Fruit fly (Drosophila melanogaster) whole organism, prepupa: ENCODE data around the gene RPA3.

Experiments used
- CG10631 ChIP-seq: fragments of 200-800 bp; sonication (Bioruptor generic); optimal IDR thresholded peaks from 2 replicates; lab custom pipeline; 2016; ENCODE audit warnings: missing biosample characterization, missing genetic modification characterization
- CG10669 ChIP-seq: fragments of 200-800 bp; sonication (Bioruptor generic); optimal IDR thresholded peaks from 3 replicates; lab custom pipeline; 2018; ENCODE audit warnings: missing biosample characterization, mild to moderate bottlenecking, missing genetic modification characterization, moderate library complexity
- CG11762 ChIP-seq: fragments of 200-800 bp; sonication (Bioruptor generic); optimal IDR thresholded peaks from 3 replicates; lab custom pipeline; 2016; ENCODE audit warnings: missing biosample characterization, missing genetic modification characterization; ENCODE audit not compliant: insufficient read depth
- CG11902 ChIP-seq: fragments of 200-800 bp; sonication (Bioruptor generic); optimal IDR thresholded peaks from 3 replicates; lab custom pipeline; 2016; ENCODE audit warnings: missing biosample characterization, missing genetic modification characterization
- CG15336 ChIP-seq: fragments of 200-800 bp; sonication (Bioruptor generic); IDR thresholded peaks from 2 replicates; pipeline ENCODE4 v1.3.6; 2022; ENCODE audit warnings: missing biosample characterization, missing genetic modification characterization
- CG16779 ChIP-seq: fragments of 200-800 bp; sonication (Bioruptor generic); optimal IDR thresholded peaks from 3 replicates; lab custom pipeline; 2017; ENCODE audit warnings: missing biosample characterization, mild to moderate bottlenecking, missing genetic modification characterization
- CG3032 ChIP-seq: fragments of 200-800 bp; optimal IDR thresholded peaks from 2 replicates; lab custom pipeline; 2019; ENCODE audit warnings: missing biosample characterization, mild to moderate bottlenecking, missing genetic modification characterization, moderate library complexity
- CG31627 ChIP-seq: fragments of 200-800 bp; sonication (Bioruptor generic); optimal IDR thresholded peaks from 3 replicates; lab custom pipeline; 2016; ENCODE audit warnings: missing biosample characterization, missing genetic modification characterization
- CG32006 ChIP-seq: fragments of 200-800 bp; sonication (Bioruptor generic); optimal IDR thresholded peaks from 3 replicates; lab custom pipeline; 2017; ENCODE audit warnings: missing biosample characterization, mild to moderate bottlenecking, missing genetic modification characterization
- CG34406 ChIP-seq: fragments of 200-800 bp; sonication (Bioruptor generic); optimal IDR thresholded peaks from 3 replicates; lab custom pipeline; 2016; ENCODE audit warnings: missing biosample characterization, missing genetic modification characterization
- CG4318 ChIP-seq: fragments of 200-800 bp; sonication (Bioruptor generic); optimal IDR thresholded peaks from 3 replicates; lab custom pipeline; 2017; ENCODE audit warnings: missing biosample characterization, mild to moderate bottlenecking, missing genetic modification characterization
- CG6163 ChIP-seq: fragments of 200-800 bp; sonication (Bioruptor generic); IDR thresholded peaks from 3 replicates; pipeline ENCODE4 v1.3.6; 2022; ENCODE audit warnings: missing biosample characterization, missing genetic modification characterization
- CG6792 ChIP-seq: fragments of 200-800 bp; sonication (Bioruptor generic); optimal IDR thresholded peaks from 3 replicates; lab custom pipeline; 2016; ENCODE audit warnings: missing biosample characterization, missing genetic modification characterization
- CG6808 ChIP-seq: fragments of 200-800 bp; sonication (Bioruptor generic); optimal IDR thresholded peaks from 3 replicates; lab custom pipeline; 2017; ENCODE audit warnings: missing biosample characterization, missing genetic modification characterization, mild to moderate bottlenecking, moderate library complexity, missing genetic modification reagents
- CG6854 ChIP-seq: fragments of 200-800 bp; sonication (Bioruptor generic); optimal IDR thresholded peaks from 2 replicates; lab custom pipeline; 2017; ENCODE audit warnings: missing biosample characterization, mild to moderate bottlenecking, missing genetic modification characterization
- CG7368 ChIP-seq: fragments of 200-800 bp; sonication (Bioruptor generic); optimal IDR thresholded peaks from 3 replicates; lab custom pipeline; 2016; ENCODE audit warnings: missing biosample characterization, missing genetic modification characterization
- CG8119 ChIP-seq: fragments of 200-800 bp; sonication (Bioruptor generic); IDR thresholded peaks from 3 replicates; pipeline ENCODE4 v1.3.6; 2022; ENCODE audit warnings: missing biosample characterization, missing genetic modification characterization
- CG8319 ChIP-seq: fragments of 200-800 bp; sonication (Bioruptor generic); optimal IDR thresholded peaks from 3 replicates; lab custom pipeline; 2016; ENCODE audit warnings: missing biosample characterization, missing genetic modification characterization
- CG9139 ChIP-seq: fragments of 200-800 bp; sonication (Bioruptor generic); optimal IDR thresholded peaks from 3 replicates; lab custom pipeline; 2017; ENCODE audit warnings: missing biosample characterization, mild to moderate bottlenecking, missing genetic modification characterization
- Eip78C ChIP-seq: fragments of 200-800 bp; sonication (Bioruptor generic); peaks from one replicate; lab custom pipeline; 2016; ENCODE audit warnings: missing biosample characterization, missing genetic modification characterization
- Ets96B ChIP-seq: fragments of 200-800 bp; optimal IDR thresholded peaks from 2 replicates; lab custom pipeline; 2019; ENCODE audit warnings: missing biosample characterization, mild to moderate bottlenecking, missing genetic modification characterization, moderate library complexity
- Gug ChIP-seq: fragments of 200-800 bp; sonication (Bioruptor generic); IDR thresholded peaks from 2 replicates; pipeline ENCODE4 v1.3.6; 2022; ENCODE audit warnings: missing biosample characterization, missing genetic modification characterization
- Hr38 ChIP-seq: sonication (Bioruptor generic); optimal IDR thresholded peaks from 2 replicates; lab custom pipeline; 2016; ENCODE audit warnings: missing biosample characterization, missing genetic modification characterization
- Hr39 ChIP-seq: fragments of 200-800 bp; sonication (Bioruptor generic); optimal IDR thresholded peaks from 2 replicates; lab custom pipeline; 2016; ENCODE audit warnings: missing biosample characterization, missing genetic modification characterization
- Sox14 ChIP-seq: fragments of 200-800 bp; sonication (Bioruptor generic); optimal IDR thresholded peaks from 3 replicates; lab custom pipeline; 2016; ENCODE audit warnings: missing biosample characterization, missing genetic modification characterization
- Sox15 ChIP-seq: fragments of 200-800 bp; sonication (Bioruptor generic); optimal IDR thresholded peaks from 3 replicates; lab custom pipeline; 2016; ENCODE audit warnings: missing biosample characterization, missing genetic modification characterization
- achi ChIP-seq: fragments of 200-800 bp; sonication (Bioruptor generic); optimal IDR thresholded peaks from 3 replicates; lab custom pipeline; 2016; ENCODE audit warnings: missing biosample characterization, missing genetic modification characterization
- acj6 ChIP-seq: fragments of 200-800 bp; sonication (Bioruptor generic); optimal IDR thresholded peaks from 3 replicates; lab custom pipeline; 2016; ENCODE audit warnings: missing biosample characterization, missing genetic modification characterization
- cyc ChIP-seq: fragments of 200-800 bp; sonication (Bioruptor generic); optimal IDR thresholded peaks from 3 replicates; lab custom pipeline; 2016; ENCODE audit warnings: missing biosample characterization, missing genetic modification characterization
- eg ChIP-seq: fragments of 200-800 bp; sonication (Bioruptor generic); IDR thresholded peaks from 3 replicates; pipeline ENCODE4 v1.3.6; 2022; ENCODE audit warnings: missing biosample characterization, missing genetic modification characterization
- esn ChIP-seq: fragments of 200-800 bp; sonication (Bioruptor generic); optimal IDR thresholded peaks from 2 replicates; lab custom pipeline; 2016; ENCODE audit warnings: missing biosample characterization, mild to moderate bottlenecking, missing genetic modification characterization, moderate library complexity
- fd59A ChIP-seq: fragments of 200-800 bp; sonication (Bioruptor generic); optimal IDR thresholded peaks from 2 replicates; lab custom pipeline; 2017; ENCODE audit warnings: missing biosample characterization, mild to moderate bottlenecking, missing genetic modification characterization, missing genetic modification reagents
- lz ChIP-seq: fragments of 200-800 bp; sonication (Bioruptor generic); optimal IDR thresholded peaks from 3 replicates; lab custom pipeline; 2016; ENCODE audit warnings: missing biosample characterization, missing genetic modification characterization
- pdm3 ChIP-seq: fragments of 200-800 bp; sonication (Bioruptor generic); optimal IDR thresholded peaks from 3 replicates; lab custom pipeline; 2016; ENCODE audit warnings: missing biosample characterization, missing genetic modification characterization
- spab ChIP-seq: fragments of 200-800 bp; sonication (Bioruptor generic); optimal IDR thresholded peaks from 2 replicates; lab custom pipeline; 2017; ENCODE audit warnings: missing biosample characterization, mild to moderate bottlenecking, missing genetic modification characterization, missing genetic modification reagents
- ss ChIP-seq, 2 experiments: fragments of 200-800 bp; sonication (Bioruptor generic); optimal IDR thresholded peaks; 2 replicates in 1 of 2; 3 replicates in 1 of 2; lab custom pipeline; 2017 to 2018; ENCODE audit warnings: mild to moderate bottlenecking in 2 of 2, missing biosample characterization in 2 of 2, missing genetic modification characterization in 2 of 2, moderate library complexity in 1 of 2
- svp ChIP-seq: fragments of 200-800 bp; sonication (Bioruptor generic); peaks from one replicate; lab custom pipeline; 2016; ENCODE audit warnings: missing biosample characterization, missing genetic modification characterization

RPA3 gene

DNA sequence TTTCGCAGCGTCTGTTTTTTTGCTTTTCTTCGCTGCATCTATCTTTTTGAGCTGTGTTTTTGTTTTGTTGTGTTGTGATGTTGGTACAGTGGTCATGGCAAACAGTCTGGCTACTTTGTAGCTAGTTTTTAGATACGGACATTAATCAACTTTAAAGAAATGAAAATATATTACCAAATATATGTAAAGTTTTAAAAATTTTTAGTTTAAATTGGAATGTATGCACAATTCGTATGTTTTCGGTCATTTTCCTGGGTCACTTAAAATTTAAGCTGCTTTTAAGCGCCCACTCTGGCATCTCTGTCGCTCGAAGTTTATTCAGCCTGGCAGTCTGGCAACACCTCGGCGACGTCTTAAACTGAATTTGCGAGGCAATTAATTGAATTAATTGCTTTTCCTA lies 39.1 kb downstream of the RPA3 start, which contains the start of gene CG11695 (continued):
- peak; percentile 51 for TF ChIP-seq CG34406
- peak; percentile 55 for TF ChIP-seq CG15336 (GFP tag; lab: Robert Waterston, UW)
- TF ChIP-seq pdm3 = peak; percentile 73
- no peak for TF ChIP-seq spab (GFP tag; lab: Kevin White, UChicago)
- TF ChIP-seq acj6 (GFP tag; lab: Kevin White, UChicago) = peak; percentile 71
- TF ChIP-seq CG11762 (GFP tag; lab: Kevin White, UChicago) = peak; percentile 13
- TF ChIP-seq CG16779 (tag; lab: Kevin White, UChicago) = no peak
- peak; percentile 64 for TF ChIP-seq Hr39 (GFP tag; lab: Kevin White, UChicago)
- TF ChIP-seq CG9139 = peak; percentile 4
- TF ChIP-seq CG4318 (GFP tag; lab: Kevin White, UChicago) = no peak
- peak; percentile 50 for TF ChIP-seq Sox15 (GFP tag; lab: Kevin White, UChicago)
- peak; percentile 74 for TF ChIP-seq esn (GFP tag; lab: Kevin White, UChicago)
- peak; percentile 58 for TF ChIP-seq CG6792 (GFP tag; lab: Kevin White, UChicago)
- peak; percentile 68 for TF ChIP-seq Sox14 (GFP tag; lab: Kevin White, UChicago)
- peak; percentile 66 for TF ChIP-seq CG6163 (GFP tag; lab: Robert Waterston, UW)
- peak; percentile 44 to 72 for TF ChIP-seq ss (GFP tag; optimal IDR thresholded peaks at IDR 0.05; lab: Kevin White, UChicago)

DNA sequence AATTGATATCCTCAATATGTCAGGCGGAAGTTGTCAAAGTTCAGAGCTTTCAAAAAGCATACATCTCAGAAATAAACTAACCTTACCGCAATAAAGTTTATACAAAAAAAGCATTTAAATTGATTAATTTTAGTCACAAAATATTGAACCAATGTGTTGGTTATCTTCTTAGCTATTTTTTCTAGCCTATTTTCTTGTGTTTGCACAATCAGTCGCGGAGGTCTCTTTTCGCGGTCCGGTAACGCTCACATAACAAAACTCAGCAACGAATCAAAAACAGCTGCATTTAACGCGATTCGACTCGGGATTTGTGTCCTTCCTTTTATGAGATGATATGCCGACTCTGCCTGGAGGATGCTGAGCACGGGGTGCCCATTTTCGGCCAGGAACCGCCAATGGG lies 42.1 kb downstream of the RPA3 start, which contains the start of gene CG11696:
Gene CG11696, plus strand, starts transcription at position 203 of the 400 bp plus-strand sequence.
- TF ChIP-seq Eip78C (GFP tag; lab: Kevin White, UChicago) (peak; percentile 37), CG7368 (no peak)

DNA sequence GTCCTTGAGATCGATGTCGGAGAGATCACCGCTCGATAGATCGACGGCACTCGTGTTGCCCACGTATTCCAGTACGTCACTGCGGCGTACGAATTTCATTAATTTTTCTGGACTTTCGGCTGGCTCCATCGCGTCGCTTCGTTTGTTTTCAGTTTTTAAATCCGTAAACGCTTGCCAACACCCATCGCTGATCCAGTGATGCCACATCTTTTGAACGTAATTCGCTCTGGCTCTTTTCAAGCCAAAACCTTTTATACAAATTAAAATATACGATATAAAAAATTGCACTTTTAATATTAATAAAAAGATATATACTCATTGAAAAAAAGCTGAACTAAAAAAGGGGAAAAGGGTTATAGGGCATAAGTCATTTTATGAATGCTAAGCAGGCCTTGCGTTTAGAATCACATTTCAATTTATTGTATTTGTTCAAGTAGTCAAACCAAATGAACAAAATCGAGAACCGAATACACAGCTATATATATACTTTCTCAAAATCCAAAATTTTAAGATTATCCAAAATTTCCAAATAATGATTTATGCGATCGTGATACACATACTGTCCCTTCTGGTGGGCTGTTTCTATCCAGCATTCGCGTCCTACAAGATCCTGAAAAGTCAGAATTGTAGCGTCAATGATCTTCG lies 43.2 kb downstream of the RPA3 start, which contains the start of the genes Kmn1 and Reepl1:
Gene Kmn1, minus strand, starts transcription at position 173 of the 645 bp plus-strand sequence.
Gene Reepl1, plus strand, starts transcription at position 438 of the 645 bp plus-strand sequence.
- no peak for TF ChIP-seq svp (GFP tag; lab: Kevin White, UChicago)
- peak; percentile 7 for TF ChIP-seq Hr39 (GFP tag; lab: Kevin White, UChicago)

DNA sequence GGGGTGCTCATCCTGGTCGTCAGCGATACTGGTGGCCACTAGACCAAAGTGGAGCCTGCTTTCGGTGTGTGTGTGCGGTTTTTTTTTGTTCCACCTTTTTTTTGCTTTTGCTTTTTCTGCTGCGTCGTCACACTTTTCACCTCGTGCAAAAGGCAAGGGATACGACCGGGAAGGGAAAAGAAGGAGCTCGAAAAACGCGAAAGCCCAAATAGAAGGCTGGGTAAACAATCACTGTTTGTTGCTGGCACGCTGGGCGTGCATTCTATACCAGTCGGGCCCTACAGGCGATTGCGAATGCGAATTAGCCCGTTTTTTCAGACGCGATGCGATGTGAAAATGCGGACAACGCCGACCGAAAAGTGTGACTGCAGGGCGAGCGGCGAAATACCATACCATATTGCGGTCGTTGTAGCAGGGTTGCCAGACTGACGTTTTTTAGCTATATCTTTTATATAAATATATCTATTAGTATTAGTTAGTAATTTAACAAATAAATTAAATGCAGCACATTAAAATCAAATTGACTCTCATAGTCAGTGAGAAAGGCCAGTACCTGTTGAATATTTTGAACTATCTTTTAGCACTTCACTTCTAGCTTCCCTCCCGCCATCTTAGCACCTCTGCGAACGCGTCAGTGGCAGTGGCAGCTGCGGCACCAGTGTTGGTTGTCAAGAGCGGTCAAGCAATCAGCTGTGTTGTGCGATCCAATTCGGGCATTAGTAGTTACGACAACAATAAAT lies 45.5 kb downstream of the RPA3 start, which contains the start of the genes Polr2A and CG11699:
Gene Polr2A, minus strand, starts transcription at position 371 of the 740 bp plus-strand sequence.
Gene CG11699, plus strand, starts transcription at position 666 of the 740 bp plus-strand sequence.
- TF ChIP-seq cyc (GFP tag; lab: Kevin White, UChicago) = peak; percentile 8
- TF ChIP-seq Eip78C (GFP tag; lab: Kevin White, UChicago) = no peak
- peak; percentile 64 for TF ChIP-seq CG6808 (GFP tag; lab: Kevin White, UChicago)
- peak; percentile 57 for TF ChIP-seq CG15336 (GFP tag; lab: Robert Waterston, UW)
- TF ChIP-seq ss (GFP tag; optimal IDR thresholded peaks at IDR 0.05; lab: Kevin White, UChicago) = peak; percentile 64 to 70
- peak; percentile 38 for TF ChIP-seq achi
- peak; percentile 5 for TF ChIP-seq lz (GFP tag; lab: Kevin White, UChicago)
- TF ChIP-seq Hr38 = no peak
- TF ChIP-seq Gug (GFP tag; lab: Robert Waterston, UW) = peak; percentile 18; the same call in 1 of the 2 replicates
- TF ChIP-seq CG11902 (GFP tag; lab: Kevin White, UChicago) = peak; percentile 18
- TF ChIP-seq CG6854 = peak; percentile 6
- no peak for TF ChIP-seq CG6792 (GFP tag; lab: Kevin White, UChicago)
- peak; percentile 12 for TF ChIP-seq Sox15 (GFP tag; lab: Kevin White, UChicago)
- TF ChIP-seq CG34406 = no peak
- TF ChIP-seq CG3032 (tag; lab: Kevin White, UChicago) = peak; percentile 48
- peak; percentile 31 for TF ChIP-seq Ets96B (tag; lab: Kevin White, UChicago)
- TF ChIP-seq CG10669 (GFP tag; lab: Kevin White, UChicago) = no peak
- TF ChIP-seq CG9139 = peak; percentile 2
- TF ChIP-seq fd59A (GFP tag; lab: Kevin White, UChicago) = no peak
- TF ChIP-seq CG8119 (GFP tag; lab: Robert Waterston, UW) = peak; percentile 66; the same call in 1 of the 3 replicates
- peak; percentile 38; the same call in 1 of the 3 replicates for TF ChIP-seq eg (GFP tag; lab: Robert Waterston, UW)
- TF ChIP-seq esn (GFP tag; lab: Kevin White, UChicago) = peak; percentile 19
- TF ChIP-seq Sox14 (GFP tag; lab: Kevin White, UChicago) = peak; percentile 11
- no peak for TF ChIP-seq CG8319 (GFP tag; lab: Kevin White, UChicago)
- peak; percentile 31 for TF ChIP-seq CG32006 (GFP tag; lab: Kevin White, UChicago)
- TF ChIP-seq CG31627 (GFP tag; lab: Kevin White, UChicago) = peak; percentile 10
- TF ChIP-seq CG10631 (GFP tag; lab: Kevin White, UChicago) = peak; percentile 51
- TF ChIP-seq CG6163 (GFP tag; lab: Robert Waterston, UW) = peak; percentile 57; the same call in 1 of the 3 replicates
- TF ChIP-seq, all 60 proteins: peak for 21
